Fruit fly (Drosophila melanogaster) whole organism, embryonic: ENCODE measurements around the gene NimC1.

ENCODE experiments used
- Bgb ChIP-seq: fragments of 200-800 bp; sonication (Bioruptor generic); IDR thresholded peaks from 2 replicates; pipeline ENCODE4 v1.3.6; 2022; ENCODE audit warnings: missing biosample characterization, missing genetic modification characterization; ENCODE audit not compliant: partially characterized antibody
- CG10654 ChIP-seq: fragments of 200-800 bp; sonication (Bioruptor generic); optimal IDR thresholded peaks from 2 replicates; lab custom pipeline; 2016; ENCODE audit warnings: missing biosample characterization, missing genetic modification characterization
- CG11085 ChIP-seq: fragments of 200-800 bp; sonication (Bioruptor generic); IDR thresholded peaks from 2 replicates; pipeline ENCODE4 v1.3.6; 2022; ENCODE audit warnings: missing biosample characterization, missing genetic modification characterization
- CG11696 ChIP-seq: fragments of 200-800 bp; sonication (Bioruptor generic); IDR thresholded peaks from 2 replicates; pipeline ENCODE4 v1.3.6; 2022; ENCODE audit warnings: missing biosample characterization, missing genetic modification characterization
- CG12071 ChIP-seq: fragments of 200-800 bp; sonication (Bioruptor generic); optimal IDR thresholded peaks from 3 replicates; lab custom pipeline; 2018; ENCODE audit warnings: missing biosample characterization, mild to moderate bottlenecking, missing genetic modification characterization
- CG1233 ChIP-seq: fragments of 200-800 bp; sonication (Bioruptor generic); optimal IDR thresholded peaks from 4 replicates; lab custom pipeline; 2018; ENCODE audit warnings: missing biosample characterization, mild to moderate bottlenecking, missing genetic modification characterization
- CG15696 ChIP-seq: fragments of 200-800 bp; sonication (Bioruptor generic); optimal IDR thresholded peaks from 2 replicates; lab custom pipeline; 2019; ENCODE audit warnings: missing biosample characterization, mild to moderate bottlenecking, missing genetic modification characterization, moderate library complexity
- CG16863 ChIP-seq: fragments of 200-800 bp; sonication (Bioruptor generic); optimal IDR thresholded peaks from 3 replicates; lab custom pipeline; 2016; ENCODE audit warnings: missing biosample characterization, missing genetic modification characterization
- CG17568 ChIP-seq: fragments of 200-800 bp; sonication (Bioruptor generic); optimal IDR thresholded peaks from 2 replicates; lab custom pipeline; 2018; ENCODE audit warnings: missing biosample characterization, mild to moderate bottlenecking, missing genetic modification characterization, moderate library complexity
- CG17912 ChIP-seq: fragments of 200-800 bp; sonication (Bioruptor generic); optimal IDR thresholded peaks from 2 replicates; lab custom pipeline; 2018; ENCODE audit warnings: missing biosample characterization, mild to moderate bottlenecking, missing genetic modification characterization
- CG3163 ChIP-seq: fragments of 200-800 bp; sonication (Bioruptor generic); optimal IDR thresholded peaks from 3 replicates; lab custom pipeline; 2016; ENCODE audit warnings: missing biosample characterization, missing genetic modification characterization
- CG33557 ChIP-seq: fragments of 200-800 bp; sonication (Bioruptor generic); optimal IDR thresholded peaks from 2 replicates; lab custom pipeline; 2019; ENCODE audit warnings: missing biosample characterization, mild to moderate bottlenecking, missing genetic modification characterization, moderate library complexity
- CG3726 ChIP-seq: fragments of 200-800 bp; sonication (Bioruptor generic); IDR thresholded peaks from 3 replicates; pipeline ENCODE4, ENCODE4 v1.3.6; 2022; ENCODE audit warnings: missing biosample characterization, missing genetic modification characterization
- CG3838 ChIP-seq: fragments of 200-800 bp; sonication (Bioruptor generic); optimal IDR thresholded peaks from 3 replicates; lab custom pipeline; 2016; ENCODE audit warnings: missing biosample characterization, missing genetic modification characterization
- CG6654 ChIP-seq: fragments of 200-800 bp; sonication (Bioruptor generic); optimal IDR thresholded peaks from 2 replicates; lab custom pipeline; 2017; ENCODE audit warnings: missing biosample characterization, mild to moderate bottlenecking, missing genetic modification characterization
- CG8290 ChIP-seq, 3 experiments: fragments of 200-800 bp; sonication (Bioruptor generic); optimal IDR thresholded peaks; 2 replicates each; lab custom pipeline; 2016 to 2019; ENCODE audit warnings: missing biosample characterization in 3 of 3, missing genetic modification characterization in 3 of 3, mild to moderate bottlenecking in 2 of 3, moderate library complexity in 1 of 3
- CG8359 ChIP-seq: fragments of 200-800 bp; sonication (Bioruptor generic); optimal IDR thresholded peaks from 2 replicates; lab custom pipeline; 2017; ENCODE audit warnings: missing biosample characterization, mild to moderate bottlenecking, missing genetic modification characterization, borderline replicate concordance
- CoRest ChIP-seq: fragments of 200-800 bp; sonication (Bioruptor generic); optimal IDR thresholded peaks from 3 replicates; lab custom pipeline; 2018; ENCODE audit warnings: missing biosample characterization, mild to moderate bottlenecking, missing genetic modification characterization, moderate library complexity
- Dad ChIP-seq: fragments of 200-800 bp; sonication (Bioruptor generic); optimal IDR thresholded peaks from 3 replicates; lab custom pipeline; 2016; ENCODE audit warnings: missing biosample characterization, missing genetic modification characterization
- Dref ChIP-seq: fragments of 200-800 bp; sonication (Bioruptor generic); IDR thresholded peaks from 2 replicates; pipeline ENCODE4 v1.3.6; 2022; ENCODE audit warnings: missing biosample characterization, missing genetic modification characterization
- ERR ChIP-seq: fragments of 200-800 bp; sonication (Bioruptor generic); optimal IDR thresholded peaks from 2 replicates; lab custom pipeline; 2016; ENCODE audit warnings: missing biosample characterization, missing genetic modification characterization
- Ets65A ChIP-seq: fragments of 200-800 bp; sonication (Bioruptor generic); peaks from one replicate; lab custom pipeline; 2016; ENCODE audit warnings: missing biosample characterization, missing genetic modification characterization
- Gug ChIP-seq: fragments of 200-800 bp; sonication (Bioruptor generic); IDR thresholded peaks from 4 replicates; pipeline ENCODE4 v1.3.6; 2022; ENCODE audit warnings: missing biosample characterization, missing genetic modification characterization
- Max ChIP-seq: fragments of 200-800 bp; sonication (Bioruptor generic); optimal IDR thresholded peaks from 2 replicates; lab custom pipeline; 2016; ENCODE audit warnings: missing biosample characterization, mild to moderate bottlenecking, missing genetic modification characterization
- Oaz ChIP-seq: fragments of 200-800 bp; sonication (Bioruptor generic); IDR thresholded peaks from 2 replicates; pipeline ENCODE4 v1.3.6; 2022; ENCODE audit warnings: missing biosample characterization, missing genetic modification characterization
- Rfx ChIP-seq: fragments of 200-800 bp; sonication (Bioruptor generic); IDR thresholded peaks from 2 replicates; pipeline ENCODE4 v1.3.6; 2022; ENCODE audit warnings: missing biosample characterization, missing genetic modification characterization
- Rx ChIP-seq: fragments of 200-800 bp; sonication (Bioruptor generic); IDR thresholded peaks from 2 replicates; pipeline ENCODE4 v1.3.6; 2022; ENCODE audit warnings: missing biosample characterization, missing genetic modification characterization
- Ssrp ChIP-seq: fragments of 200-800 bp; sonication (Bioruptor generic); optimal IDR thresholded peaks from 2 replicates; lab custom pipeline; 2018; ENCODE audit warnings: missing biosample characterization, mild to moderate bottlenecking, missing genetic modification characterization, moderate library complexity
- Stat92E ChIP-seq, 3 experiments: fragments of >200 bp in 2 of 3; fragments of 200-800 bp in 1 of 3; sonication (Bioruptor generic) in 1 of 3; optimal IDR thresholded peaks; 2 replicates each; lab custom pipeline; 2017 to 2019; ENCODE audit warnings: missing biosample characterization in 3 of 3, missing genetic modification characterization in 3 of 3, mild to moderate bottlenecking in 1 of 3, moderate library complexity in 1 of 3
- ap ChIP-seq: fragments of 200-800 bp; sonication (Bioruptor generic); IDR thresholded peaks from 2 replicates; pipeline ENCODE4 v1.3.6; 2022; ENCODE audit warnings: missing biosample characterization, missing genetic modification characterization
- ci ChIP-seq: fragments of 200-800 bp; sonication (Bioruptor generic); IDR thresholded peaks from 3 replicates; pipeline ENCODE4 v1.3.6; 2022; ENCODE audit warnings: missing biosample characterization, missing genetic modification characterization
- corto ChIP-seq: fragments of 200-800 bp; sonication (Bioruptor generic); optimal IDR thresholded peaks from 2 replicates; lab custom pipeline; 2016; ENCODE audit warnings: missing biosample characterization, mild to moderate bottlenecking, missing genetic modification characterization, moderate library complexity
- en ChIP-seq: fragments of 200-800 bp; sonication (Bioruptor generic); optimal IDR thresholded peaks from 2 replicates; lab custom pipeline; 2016; ENCODE audit warnings: missing biosample characterization, missing genetic modification characterization
- fd3F ChIP-seq: fragments of 200-800 bp; sonication (Bioruptor generic); optimal IDR thresholded peaks from 2 replicates; lab custom pipeline; 2018; ENCODE audit warnings: missing biosample characterization, mild to moderate bottlenecking, missing genetic modification characterization, moderate library complexity
- ftz-f1 ChIP-seq: fragments of 200-800 bp; sonication (Bioruptor generic); optimal IDR thresholded peaks from 2 replicates; lab custom pipeline; 2016; ENCODE audit warnings: missing biosample characterization, missing genetic modification characterization
- gce ChIP-seq: fragments of 200-800 bp; sonication (Bioruptor generic); IDR thresholded peaks from 3 replicates; pipeline ENCODE4 v1.3.6; 2022; ENCODE audit warnings: missing biosample characterization, missing genetic modification characterization
- gem ChIP-seq: fragments of 200-800 bp; sonication (Bioruptor generic); optimal IDR thresholded peaks from 2 replicates; lab custom pipeline; 2019; ENCODE audit warnings: missing biosample characterization, mild to moderate bottlenecking, missing genetic modification characterization, moderate library complexity
- gro ChIP-seq: fragments of 200-800 bp; sonication (Bioruptor generic); optimal IDR thresholded peaks from 2 replicates; lab custom pipeline; 2016; ENCODE audit warnings: missing biosample characterization, missing genetic modification characterization
- hth ChIP-seq: fragments of >200 bp; optimal IDR thresholded peaks from 2 replicates; lab custom pipeline; 2017; ENCODE audit warnings: inconsistent platforms
- lola ChIP-seq, 3 experiments: fragments of >200 bp in 2 of 3; fragments of 200-800 bp in 1 of 3; sonication (Bioruptor generic) in 1 of 3; optimal IDR thresholded peaks; 2 replicates each; lab custom pipeline; 2017 to 2019; ENCODE audit warnings: missing biosample characterization in 3 of 3, missing genetic modification characterization in 3 of 3, mild to moderate bottlenecking in 1 of 3, moderate library complexity in 1 of 3
- luna ChIP-seq: fragments of 200-800 bp; sonication (Bioruptor generic); optimal IDR thresholded peaks from 2 replicates; lab custom pipeline; 2016; ENCODE audit warnings: missing biosample characterization, missing genetic modification characterization
- pb ChIP-seq: fragments of 200-800 bp; sonication (Bioruptor generic); optimal IDR thresholded peaks from 3 replicates; lab custom pipeline; 2016; ENCODE audit warnings: missing biosample characterization, missing genetic modification characterization
- pfk ChIP-seq: fragments of 200-800 bp; sonication (Bioruptor generic); optimal IDR thresholded peaks from 2 replicates; lab custom pipeline; 2018; ENCODE audit warnings: missing biosample characterization, mild to moderate bottlenecking, missing genetic modification characterization, moderate library complexity
- pho ChIP-seq: fragments of 200-800 bp; sonication (Bioruptor generic); optimal IDR thresholded peaks from 2 replicates; lab custom pipeline; 2016; ENCODE audit warnings: missing biosample characterization, missing genetic modification characterization
- schlank ChIP-seq: fragments of 200-800 bp; sonication (Bioruptor generic); optimal IDR thresholded peaks from 2 replicates; lab custom pipeline; 2018; ENCODE audit warnings: missing biosample characterization, mild to moderate bottlenecking, missing genetic modification characterization
- sd ChIP-seq: fragments of 200-800 bp; sonication (Bioruptor generic); optimal IDR thresholded peaks from 3 replicates; lab custom pipeline; 2018; ENCODE audit warnings: missing biosample characterization, mild to moderate bottlenecking, missing genetic modification characterization, moderate library complexity
- slbo ChIP-seq: fragments of 200-800 bp; sonication (Bioruptor generic); IDR thresholded peaks from 2 replicates; pipeline ENCODE4 v1.3.6; 2022; ENCODE audit warnings: missing biosample characterization, missing genetic modification characterization
- vnd ChIP-seq: fragments of 200-800 bp; sonication (Bioruptor generic); IDR thresholded peaks from 3 replicates; pipeline ENCODE4 v1.3.6; 2022; ENCODE audit warnings: missing biosample characterization, missing genetic modification characterization; ENCODE audit not compliant: partially characterized antibody
- zen2 ChIP-seq: fragments of 200-800 bp; sonication (Bioruptor generic); IDR thresholded peaks from 3 replicates; pipeline ENCODE4 v1.3.6; 2022; ENCODE audit warnings: missing biosample characterization, missing genetic modification characterization; ENCODE audit not compliant: partially characterized antibody

NimC1 gene

dm6 chr2L:14020875-14021643 lies 44.5 kb upstream of the NimC1 start (continued):
- no peak for TF ChIP-seq CG8290 (GFP tag; optimal IDR thresholded peaks at IDR 0.05; lab: Kevin White, UChicago)
- TF ChIP-seq CG8290 (tag; optimal IDR thresholded peaks at IDR 0.05; lab: Kevin White, UChicago), result peak in 1 of 2 experiments; percentile 92
- peak; percentile 67 for TF ChIP-seq CG33557 (GFP tag; lab: Kevin White, UChicago)
- no peak for TF ChIP-seq Dref (GFP tag; lab: Robert Waterston, UW)
- peak; percentile 80 for TF ChIP-seq ci (GFP tag; lab: Robert Waterston, UW)
- TF ChIP-seq Stat92E (GFP tag; optimal IDR thresholded peaks at IDR 0.05; lab: Kevin White, UChicago), result no peak
- no peak for TF ChIP-seq en (GFP tag; lab: Kevin White, UChicago)
- TF ChIP-seq lola (GFP tag; optimal IDR thresholded peaks at IDR 0.05; lab: Kevin White, UChicago), result peak in 1 of 3 experiments; percentile 90
- peak; percentile 16 for TF ChIP-seq Ets65A (GFP tag; lab: Kevin White, UChicago)
- peak; percentile 51; the same call in 1 of the 2 replicates for TF ChIP-seq Rx (GFP tag; lab: Robert Waterston, UW)
- TF ChIP-seq fd3F (GFP tag; lab: Kevin White, UChicago), result peak; percentile 30
- TF ChIP-seq CG3838 (GFP tag; lab: Kevin White, UChicago), result no peak
- TF ChIP-seq CG16863 (GFP tag; lab: Kevin White, UChicago), result peak; percentile 53
- TF ChIP-seq ap (GFP tag; lab: Robert Waterston, UW), result 0 out of 2 replicates have a peak, but pooled peaks have one; percentile 5
- no peak for TF ChIP-seq sd (tag; lab: Kevin White, UChicago)
- TF ChIP-seq pfk (GFP tag; lab: Kevin White, UChicago), result no peak
- TF ChIP-seq pb, result no peak
- no peak for TF ChIP-seq CG3726 (GFP tag; lab: Robert Waterston, UW)
- peak; percentile 45; the same call in 3 of the 4 replicates for TF ChIP-seq Gug (GFP tag; lab: Robert Waterston, UW)
- no peak for TF ChIP-seq zen2
- peak; percentile 88 for TF ChIP-seq CoRest (tag; lab: Kevin White, UChicago)
- TF ChIP-seq gce, result no peak
- no peak for TF ChIP-seq hth
- TF ChIP-seq CG12071, result peak; percentile 54
- no peak for TF ChIP-seq ftz-f1 (GFP tag; lab: Kevin White, UChicago)
- peak; percentile 43 for TF ChIP-seq CG17568 (GFP tag; lab: Kevin White, UChicago)
- TF ChIP-seq CG6654 (GFP tag; lab: Kevin White, UChicago), result no peak
- TF ChIP-seq slbo (GFP tag; lab: Robert Waterston, UW), result peak; percentile 62
- TF ChIP-seq CG11085, result no peak
- no peak for TF ChIP-seq CG3163 (GFP tag; lab: Kevin White, UChicago)
- TF ChIP-seq Bgb (GFP tag; lab: Robert Waterston, UW), result no peak
- TF ChIP-seq vnd, result no peak
- TF ChIP-seq CG1233, result peak; percentile 52
- peak; percentile 58 for TF ChIP-seq Rfx (GFP tag; lab: Robert Waterston, UW)
- no peak for TF ChIP-seq luna (GFP tag; lab: Kevin White, UChicago)
- TF ChIP-seq gro (GFP tag; lab: Kevin White, UChicago), result no peak
- TF ChIP-seq Dad, result no peak
- TF ChIP-seq Ssrp (tag; lab: Kevin White, UChicago), result peak; percentile 77
- no peak for TF ChIP-seq corto (GFP tag; lab: Kevin White, UChicago)
- TF ChIP-seq schlank (tag; lab: Kevin White, UChicago), result no peak
- TF ChIP-seq CG15696 (tag; lab: Kevin White, UChicago), result no peak
- TF ChIP-seq gem, result peak; percentile 89
- TF ChIP-seq CG17912, result no peak
- peak; percentile 32 for TF ChIP-seq CG8359
- TF ChIP-seq ERR, result no peak
- TF ChIP-seq pho (GFP tag; lab: Kevin White, UChicago), result no peak
- TF ChIP-seq CG10654, result no peak
- TF ChIP-seq Oaz, result no peak
- peak; percentile 26 for TF ChIP-seq Max
- 0 out of 2 replicates have a peak, but pooled peaks have one; percentile 35 for TF ChIP-seq CG11696 (GFP tag; lab: Robert Waterston, UW)
